Worm (Caenorhabditis elegans) whole organism, L2 larva: Measurements from ENCODE around the gene ocr-3.

ENCODE experiments used
- alr-1 ChIP-seq: fragments of 150-350 bp; optimal IDR thresholded peaks from 2 replicates; lab custom pipeline; 2014; ENCODE audit warnings: missing biosample characterization, missing genetic modification characterization
- blmp-1 ChIP-seq: sonication (generic microtip); optimal IDR thresholded peaks from 2 replicates; lab custom pipeline; 2017; ENCODE audit warnings: missing genetic modification characterization, mild to moderate bottlenecking, missing compliant biosample characterization, antibody characterized with exemption, moderate library complexity; ENCODE audit not compliant: insufficient read depth
- ceh-82 ChIP-seq: fragments of 150-350 bp; optimal IDR thresholded peaks from 2 replicates; lab custom pipeline; 2014; ENCODE audit warnings: missing biosample characterization, missing genetic modification characterization
- elt-3 ChIP-seq: sonication (generic microtip); optimal IDR thresholded peaks from 2 replicates; lab custom pipeline; 2017; ENCODE audit warnings: missing biosample characterization, missing genetic modification characterization
- lin-13 ChIP-seq: fragments of 150-350 bp; optimal IDR thresholded peaks from 2 replicates; lab custom pipeline; 2014; ENCODE audit warnings: missing biosample characterization, missing genetic modification reagents, missing genetic modification characterization
- lin-39 ChIP-seq: fragments of 150-350 bp; optimal IDR thresholded peaks from 2 replicates; lab custom pipeline; 2014; ENCODE audit warnings: missing biosample characterization, missing genetic modification reagents, missing genetic modification characterization
- lsy-2 ChIP-seq, 2 experiments: fragments of 150-350 bp in 1 of 2; sonication (generic microtip) in 1 of 2; optimal IDR thresholded peaks; 2 replicates each; lab custom pipeline; 2014 to 2017; ENCODE audit warnings: missing biosample characterization in 2 of 2, missing genetic modification characterization in 2 of 2
- nhr-10 ChIP-seq: sonication (generic microtip); optimal IDR thresholded peaks from 2 replicates; lab custom pipeline; 2017; ENCODE audit warnings: missing biosample characterization, missing genetic modification characterization
- nhr-12 ChIP-seq: fragments of 150-350 bp; optimal IDR thresholded peaks from 2 replicates; lab custom pipeline; 2014; ENCODE audit warnings: missing biosample characterization, missing genetic modification characterization
- nhr-77 ChIP-seq: fragments of 150-350 bp; optimal IDR thresholded peaks from 2 replicates; lab custom pipeline; 2014; ENCODE audit warnings: missing biosample characterization, missing genetic modification characterization
- sma-3 ChIP-seq: sonication (generic microtip); optimal IDR thresholded peaks from 2 replicates; lab custom pipeline; 2016; ENCODE audit warnings: missing genetic modification reagents, missing genetic modification characterization, missing compliant biosample characterization
- sma-9 ChIP-seq, 2 experiments: fragments of 150-350 bp in 1 of 2; sonication (generic microtip) in 1 of 2; optimal IDR thresholded peaks; 2 replicates each; lab custom pipeline; 2014 to 2016; ENCODE audit warnings: missing genetic modification characterization in 2 of 2, mild to moderate bottlenecking in 1 of 2, missing biosample characterization in 1 of 2, missing compliant biosample characterization in 1 of 2, missing genetic modification reagents in 1 of 2, moderate library complexity in 1 of 2
- unc-39 ChIP-seq: fragments of 150-350 bp; optimal IDR thresholded peaks from 2 replicates; lab custom pipeline; 2014; ENCODE audit warnings: missing biosample characterization, missing genetic modification characterization

- no peak for TF ChIP-seq elt-3 (tag; lab: Kevin White, UChicago)
- no peak for TF ChIP-seq sma-3 (GFP tag; lab: Kevin White, UChicago)
- TF ChIP-seq blmp-1 (tag; lab: Kevin White, UChicago) = no peak
- no peak for TF ChIP-seq lsy-2 (tag; optimal IDR thresholded peaks at IDR 0.05; lab: Kevin White, UChicago)
- TF ChIP-seq nhr-10 = no peak
- no peak for TF ChIP-seq lin-13 (GFP tag; lab: Kevin White, UChicago)
- no peak for TF ChIP-seq nhr-12 (tag; lab: Kevin White, UChicago)
- TF ChIP-seq ceh-82 (tag; lab: Kevin White, UChicago) = no peak
- TF ChIP-seq lin-39 = no peak
- TF ChIP-seq alr-1 (tag; lab: Kevin White, UChicago) = no peak
- TF ChIP-seq unc-39 = no peak
- no peak for TF ChIP-seq sma-9 (GFP tag; optimal IDR thresholded peaks at IDR 0.05; lab: Kevin White, UChicago)
- no peak for TF ChIP-seq sma-9 (tag; optimal IDR thresholded peaks at IDR 0.05; lab: Kevin White, UChicago)
- no peak for TF ChIP-seq nhr-77 (tag; lab: Kevin White, UChicago)
Measured at ce11 chrX:15127338-15127737, 41.2 kb upstream of the ocr-3 start.
